Worm (Caenorhabditis elegans) whole organism, early embryonic: Measurements from ENCODE around the gene aat-6.

Experiments used
- aly-1 ChIP-seq: sonication (generic microtip); optimal IDR thresholded peaks from 2 replicates; lab custom pipeline; 2016; ENCODE audit warnings: missing genetic modification characterization, missing compliant biosample characterization
- ama-1 ChIP-seq: fragments of 150-350 bp; optimal IDR thresholded peaks from 2 replicates; lab custom pipeline; 2014

DNA sequence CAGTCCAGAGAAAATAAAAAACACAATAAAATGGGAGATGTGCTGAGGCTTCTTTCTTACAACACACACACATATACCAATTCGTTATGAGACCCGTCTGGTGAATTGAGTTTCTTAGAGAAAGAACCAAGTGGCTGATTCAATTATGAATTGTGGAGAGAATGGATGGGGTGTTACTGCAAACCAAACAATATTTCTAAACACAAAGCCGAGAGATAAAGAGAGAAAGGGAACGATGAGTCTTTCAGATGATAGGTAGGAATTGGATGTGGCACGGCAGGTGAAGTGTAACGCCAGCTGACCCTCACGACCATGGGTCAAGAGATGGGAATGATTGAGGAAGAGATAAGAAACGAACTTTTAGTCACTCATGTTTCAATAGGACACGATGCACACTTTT lies 24.2 kb downstream of the aat-6 start, which contains the start of gene mig-17:
- TF ChIP-seq ama-1 = no peak
- no peak for TF ChIP-seq aly-1 (tag; lab: Kevin White, UChicago)
